Worm (Caenorhabditis elegans): ENCODE results near the gene F59H6.14.

ce11 chrII:2080425-2080824 is 47.0 kb downstream of the F59H6.14 start, which contains the start of gene F07E5.9:
- no peak for TF ChIP-seq jun-1 (tag; optimal IDR thresholded peaks at IDR 0.05)
- TF ChIP-seq pha-4 (GFP tag; IDR thresholded peaks at IDR 0.05): no peak
- TF ChIP-seq pha-4 (tag; optimal IDR thresholded peaks at IDR 0.05): no peak
- TF ChIP-seq dmd-6 (GFP tag; IDR thresholded peaks at IDR 0.05): no peak
- no peak for TF ChIP-seq lin-29 (GFP tag; IDR thresholded peaks at IDR 0.05)
- TF ChIP-seq snpc-4 (tag; optimal IDR thresholded peaks at IDR 0.05): no peak
- TF ChIP-seq fkh-10 (GFP tag; optimal IDR thresholded peaks at IDR 0.05): no peak
- no peak for TF ChIP-seq php-3 (GFP tag; IDR thresholded peaks at IDR 0.05)
- no peak for TF ChIP-seq ceh-32 (tag; optimal IDR thresholded peaks at IDR 0.05; ENCODE audit: poor library complexity)
- TF ChIP-seq ceh-82 (tag; optimal IDR thresholded peaks at IDR 0.05): no peak
- TF ChIP-seq dpl-1 (GFP tag; optimal IDR thresholded peaks at IDR 0.05): no peak
- TF ChIP-seq unc-62 (GFP tag; optimal IDR thresholded peaks at IDR 0.05 in 1 of 2): no peak
- no peak for TF ChIP-seq unc-62 (tag; optimal IDR thresholded peaks at IDR 0.05)

Data from whole organism, L4 larva.